Fruit fly (Drosophila melanogaster) whole organism, embryonic: ENCODE measurements around the gene CG33946.

ENCODE experiments used
- Adf1 ChIP-seq: fragments of 200-800 bp; sonication (Bioruptor generic); IDR thresholded peaks from 2 replicates; pipeline ENCODE4 v1.3.6; 2022; ENCODE audit warnings: missing biosample characterization, missing genetic modification characterization
- CG10543 ChIP-seq: fragments of 200-800 bp; sonication (Bioruptor generic); optimal IDR thresholded peaks from 3 replicates; lab custom pipeline; 2017; ENCODE audit warnings: missing biosample characterization, mild to moderate bottlenecking, missing genetic modification characterization, moderate library complexity
- CG10654 ChIP-seq: fragments of 200-800 bp; sonication (Bioruptor generic); optimal IDR thresholded peaks from 2 replicates; lab custom pipeline; 2016; ENCODE audit warnings: missing biosample characterization, missing genetic modification characterization
- CG11085 ChIP-seq: fragments of 200-800 bp; sonication (Bioruptor generic); IDR thresholded peaks from 2 replicates; pipeline ENCODE4 v1.3.6; 2022; ENCODE audit warnings: missing biosample characterization, missing genetic modification characterization
- CG12104 ChIP-seq: fragments of 200-800 bp; sonication (Bioruptor generic); optimal IDR thresholded peaks from 3 replicates; lab custom pipeline; 2016; ENCODE audit warnings: missing biosample characterization, missing genetic modification characterization
- CG15011 ChIP-seq: fragments of 200-800 bp; sonication (Bioruptor generic); optimal IDR thresholded peaks from 3 replicates; lab custom pipeline; 2018; ENCODE audit warnings: missing biosample characterization, mild to moderate bottlenecking, missing genetic modification characterization
- CG17328 ChIP-seq: fragments of 200-800 bp; sonication (Bioruptor generic); IDR thresholded peaks from 2 replicates; pipeline ENCODE4 v1.3.6; 2022; ENCODE audit warnings: missing biosample characterization, missing genetic modification characterization
- CG18011 ChIP-seq: fragments of 200-800 bp; sonication (Bioruptor generic); optimal IDR thresholded peaks from 2 replicates; lab custom pipeline; 2017; ENCODE audit warnings: missing biosample characterization, missing genetic modification characterization, mild to moderate bottlenecking, moderate library complexity, missing genotype
- CG18599 ChIP-seq: fragments of 200-800 bp; sonication (Bioruptor generic); optimal IDR thresholded peaks from 3 replicates; lab custom pipeline; 2017; ENCODE audit warnings: missing biosample characterization, missing genetic modification characterization, mild to moderate bottlenecking, moderate library complexity, missing genetic modification reagents
- CG2129 ChIP-seq: fragments of 200-800 bp; sonication (Bioruptor generic); IDR thresholded peaks from 2 replicates; pipeline ENCODE4 v1.3.6; 2022; ENCODE audit warnings: missing biosample characterization, missing genetic modification characterization; ENCODE audit not compliant: partially characterized antibody
- CG31441 ChIP-seq: fragments of 200-800 bp; sonication (Bioruptor generic); IDR thresholded peaks from 2 replicates; pipeline ENCODE4 v1.3.6; 2022; ENCODE audit warnings: missing biosample characterization, missing genetic modification characterization
- CG4617 ChIP-seq: fragments of 200-800 bp; sonication (Bioruptor generic); optimal IDR thresholded peaks from 3 replicates; lab custom pipeline; 2016; ENCODE audit warnings: missing biosample characterization, missing genetic modification characterization, borderline replicate concordance
- CG4854 ChIP-seq: fragments of 200-800 bp; sonication (Bioruptor generic); optimal IDR thresholded peaks from 2 replicates; lab custom pipeline; 2016; ENCODE audit warnings: missing biosample characterization, missing genetic modification characterization, inconsistent platforms
- CG7839 ChIP-seq: fragments of 200-800 bp; sonication (Bioruptor generic); optimal IDR thresholded peaks from 3 replicates; lab custom pipeline; 2018; ENCODE audit warnings: missing biosample characterization, mild to moderate bottlenecking, missing genetic modification characterization, moderate library complexity
- CG9876 ChIP-seq: fragments of 200-800 bp; sonication (Bioruptor generic); optimal IDR thresholded peaks from 2 replicates; lab custom pipeline; 2016; ENCODE audit warnings: missing biosample characterization, missing genetic modification characterization
- Dek ChIP-seq: fragments of 200-800 bp; sonication (Bioruptor generic); optimal IDR thresholded peaks from 3 replicates; lab custom pipeline; 2019; ENCODE audit warnings: missing biosample characterization, mild to moderate bottlenecking, missing genetic modification characterization, moderate library complexity
- Dip3 ChIP-seq: fragments of 200-800 bp; sonication (Bioruptor generic); optimal IDR thresholded peaks from 3 replicates; lab custom pipeline; 2016; ENCODE audit warnings: missing biosample characterization, missing genetic modification characterization
- Doc2 ChIP-seq: fragments of 200-800 bp; sonication (Bioruptor generic); IDR thresholded peaks from 2 replicates; pipeline ENCODE4 v1.3.6; 2022; ENCODE audit warnings: missing biosample characterization, missing genetic modification characterization
- Ets65A ChIP-seq: fragments of 200-800 bp; sonication (Bioruptor generic); peaks from one replicate; lab custom pipeline; 2016; ENCODE audit warnings: missing biosample characterization, missing genetic modification characterization
- Gug ChIP-seq: fragments of 200-800 bp; sonication (Bioruptor generic); IDR thresholded peaks from 4 replicates; pipeline ENCODE4 v1.3.6; 2022; ENCODE audit warnings: missing biosample characterization, missing genetic modification characterization
- HLH54F ChIP-seq: fragments of 200-800 bp; sonication (Bioruptor generic); optimal IDR thresholded peaks from 3 replicates; lab custom pipeline; 2016; ENCODE audit warnings: missing biosample characterization, missing genetic modification characterization
- Hey ChIP-seq: fragments of 200-800 bp; sonication (Bioruptor generic); optimal IDR thresholded peaks from 3 replicates; lab custom pipeline; 2018; ENCODE audit warnings: missing biosample characterization, mild to moderate bottlenecking, missing genetic modification characterization
- HmgD ChIP-seq: fragments of 200-800 bp; sonication (Bioruptor generic); optimal IDR thresholded peaks from 3 replicates; lab custom pipeline; 2016; ENCODE audit warnings: missing biosample characterization, missing genetic modification characterization
- Hmx ChIP-seq: fragments of 200-800 bp; sonication (Bioruptor generic); optimal IDR thresholded peaks from 2 replicates; lab custom pipeline; 2016; ENCODE audit warnings: missing biosample characterization, missing genetic modification characterization
- Jarid2 ChIP-seq: fragments of 200-800 bp; sonication (Bioruptor generic); optimal IDR thresholded peaks from 3 replicates; lab custom pipeline; 2017; ENCODE audit warnings: mild to moderate bottlenecking, missing biosample characterization, missing genetic modification reagents, missing genetic modification characterization
- Lim3 ChIP-seq: fragments of 200-800 bp; sonication (Bioruptor generic); IDR thresholded peaks from 2 replicates; pipeline ENCODE4 v1.3.6; 2022; ENCODE audit warnings: missing biosample characterization, missing genetic modification characterization
- Mad ChIP-seq: fragments of 200-800 bp; sonication (Bioruptor generic); optimal IDR thresholded peaks from 2 replicates; lab custom pipeline; 2016; ENCODE audit warnings: missing biosample characterization, missing genetic modification characterization
- NfI ChIP-seq: fragments of 200-800 bp; sonication (Bioruptor generic); optimal IDR thresholded peaks from 3 replicates; lab custom pipeline; 2018; ENCODE audit warnings: missing biosample characterization, mild to moderate bottlenecking, missing genetic modification characterization, moderate library complexity
- Side ChIP-seq: fragments of 200-800 bp; sonication (Bioruptor generic); optimal IDR thresholded peaks from 2 replicates; lab custom pipeline; 2016; ENCODE audit warnings: missing biosample characterization, missing genetic modification characterization
- Sry-δ ChIP-seq: fragments of 200-800 bp; sonication (Bioruptor generic); optimal IDR thresholded peaks from 2 replicates; lab custom pipeline; 2016; ENCODE audit warnings: missing biosample characterization, missing genetic modification characterization
- bbx ChIP-seq: fragments of 200-800 bp; sonication (Bioruptor generic); IDR thresholded peaks from 2 replicates; pipeline ENCODE4 v1.3.6; 2022; ENCODE audit warnings: missing biosample characterization, missing genetic modification characterization; ENCODE audit not compliant: partially characterized antibody
- bcd ChIP-seq: fragments of 200-800 bp; sonication (Bioruptor generic); optimal IDR thresholded peaks from 2 replicates; lab custom pipeline; 2017; ENCODE audit warnings: missing biosample characterization, mild to moderate bottlenecking, missing genetic modification characterization
- cg ChIP-seq: fragments of 200-800 bp; sonication (Bioruptor generic); optimal IDR thresholded peaks from 3 replicates; lab custom pipeline; 2019; ENCODE audit warnings: missing biosample characterization, mild to moderate bottlenecking, missing genetic modification characterization, moderate library complexity
- chinmo ChIP-seq: fragments of 200-800 bp; sonication (Bioruptor generic); IDR thresholded peaks from 4 replicates; pipeline ENCODE4 v1.3.6; 2022; ENCODE audit warnings: missing biosample characterization, missing genetic modification characterization; ENCODE audit not compliant: partially characterized antibody
- crc ChIP-seq: fragments of 200-800 bp; sonication (Bioruptor generic); optimal IDR thresholded peaks from 2 replicates; lab custom pipeline; 2016; ENCODE audit warnings: missing biosample characterization, missing genetic modification characterization
- dm ChIP-seq: fragments of 200-800 bp; sonication (Bioruptor generic); optimal IDR thresholded peaks from 3 replicates; lab custom pipeline; 2016; ENCODE audit warnings: missing biosample characterization, missing genetic modification characterization
- dpn ChIP-seq, 2 experiments: fragments of 200-800 bp; sonication (Bioruptor generic); optimal IDR thresholded peaks; 3 replicates each; lab custom pipeline; 2016; ENCODE audit warnings: missing biosample characterization in 2 of 2, missing genetic modification characterization in 2 of 2
- emc ChIP-seq: fragments of 200-800 bp; sonication (Bioruptor generic); optimal IDR thresholded peaks from 2 replicates; lab custom pipeline; 2016; ENCODE audit warnings: missing biosample characterization, missing genetic modification characterization
- eyg ChIP-seq: fragments of 200-800 bp; sonication (Bioruptor generic); optimal IDR thresholded peaks from 3 replicates; lab custom pipeline; 2016; ENCODE audit warnings: missing biosample characterization, missing genetic modification characterization
- gcm2 ChIP-seq: fragments of 200-800 bp; sonication (Bioruptor generic); optimal IDR thresholded peaks from 2 replicates; lab custom pipeline; 2016; ENCODE audit warnings: missing biosample characterization, missing genetic modification characterization
- gro ChIP-seq: fragments of 200-800 bp; sonication (Bioruptor generic); optimal IDR thresholded peaks from 2 replicates; lab custom pipeline; 2016; ENCODE audit warnings: missing biosample characterization, missing genetic modification characterization
- knrl ChIP-seq: fragments of 200-800 bp; sonication (Bioruptor generic); IDR thresholded peaks from 3 replicates; pipeline ENCODE4 v1.3.6; 2022; ENCODE audit warnings: missing biosample characterization, missing genetic modification characterization; ENCODE audit not compliant: partially characterized antibody
- nmo ChIP-seq: fragments of 200-800 bp; sonication (Bioruptor generic); optimal IDR thresholded peaks from 2 replicates; lab custom pipeline; 2018; ENCODE audit warnings: missing biosample characterization, mild to moderate bottlenecking, missing genetic modification characterization, moderate library complexity
- pita ChIP-seq: fragments of 200-800 bp; sonication (Bioruptor generic); optimal IDR thresholded peaks from 2 replicates; lab custom pipeline; 2017; ENCODE audit warnings: missing biosample characterization, mild to moderate bottlenecking, missing genetic modification characterization
- stwl ChIP-seq: fragments of 200-800 bp; sonication (Bioruptor generic); optimal IDR thresholded peaks from 3 replicates; lab custom pipeline; 2018; ENCODE audit warnings: missing biosample characterization, mild to moderate bottlenecking, missing genetic modification characterization, moderate library complexity
- toy ChIP-seq: fragments of 200-800 bp; sonication (Bioruptor generic); IDR thresholded peaks from 2 replicates; pipeline ENCODE4 v1.3.6; 2022; ENCODE audit warnings: missing biosample characterization, missing genetic modification characterization
- zen ChIP-seq: fragments of 200-800 bp; sonication (Bioruptor generic); optimal IDR thresholded peaks from 3 replicates; lab custom pipeline; 2018; ENCODE audit warnings: missing biosample characterization, mild to moderate bottlenecking, missing genetic modification characterization, moderate library complexity
- zfh2 ChIP-seq: fragments of 200-800 bp; sonication (Bioruptor generic); optimal IDR thresholded peaks from 2 replicates; lab custom pipeline; 2016; ENCODE audit warnings: missing biosample characterization, missing genetic modification characterization

CG33946 gene

DNA sequence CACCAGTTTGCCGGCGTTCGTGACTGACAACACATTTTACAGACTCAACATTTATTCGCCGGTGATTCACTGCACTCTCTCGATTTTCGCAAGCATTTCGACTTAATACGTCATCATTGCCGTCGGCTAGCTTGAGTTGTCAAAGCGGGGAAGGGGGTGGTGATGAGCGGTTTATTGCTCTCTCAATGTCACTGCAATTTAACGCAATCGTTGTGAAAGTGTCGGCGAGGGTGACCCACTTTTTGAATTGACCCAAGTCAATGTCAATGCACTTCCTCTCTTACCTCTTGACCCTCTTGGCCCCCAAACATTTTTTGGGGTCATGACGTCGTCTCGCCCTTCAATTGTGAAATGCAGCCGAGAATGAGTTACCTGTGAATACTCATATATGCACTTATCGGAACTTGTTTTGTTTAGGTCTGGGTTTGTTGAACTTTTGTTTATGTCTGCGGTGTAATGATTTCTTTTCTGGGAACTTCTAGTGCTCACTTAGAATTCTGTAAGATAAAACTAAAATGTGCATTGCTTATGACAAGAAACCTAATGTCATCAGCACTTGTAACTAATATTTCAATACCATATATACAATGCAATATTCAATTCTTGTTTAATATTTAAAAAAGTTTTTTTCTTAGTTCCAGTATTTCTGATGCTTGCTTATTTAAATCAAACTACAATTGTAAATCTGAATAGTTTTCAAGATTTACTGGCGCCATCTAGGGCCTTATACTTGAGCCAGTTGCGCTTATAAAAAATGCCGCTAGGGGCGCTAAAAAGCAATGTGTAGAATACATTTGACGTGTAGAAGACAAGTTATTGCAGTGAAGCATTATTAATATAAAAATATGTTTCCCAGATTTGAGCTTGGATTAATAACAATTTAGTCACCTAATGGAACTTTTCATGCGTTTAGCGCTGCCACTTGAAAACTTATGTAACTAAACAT, 43.8 kb downstream of the CG33946 start (continued):
- TF ChIP-seq Adf1 (no peak), CG9876 (GFP tag; lab: Kevin White, UChicago) (peak; percentile 55), knrl (GFP tag; lab: Robert Waterston, UW) (peak; percentile 54; the same call in 1 of the 3 replicates), CG12104 (GFP tag; lab: Kevin White, UChicago) (no peak), CG18011 (GFP tag; lab: Kevin White, UChicago) (no peak), emc (no peak), CG17328 (GFP tag; lab: Robert Waterston, UW) (no peak), zen (tag; lab: Kevin White, UChicago) (peak; percentile 24), HmgD (GFP tag; lab: Kevin White, UChicago) (peak; percentile 8), Doc2 (GFP tag; lab: Robert Waterston, UW) (no peak), Dip3 (GFP tag; lab: Kevin White, UChicago) (peak; percentile 39), zfh2 (GFP tag; lab: Kevin White, UChicago) (peak; percentile 20), gcm2 (GFP tag; lab: Kevin White, UChicago) (no peak), CG4854 (GFP tag; lab: Kevin White, UChicago) (peak; percentile 56), Gug (GFP tag; lab: Robert Waterston, UW) (0 out of 4 replicates have a peak, but pooled peaks have one; percentile 21), NfI (GFP tag; lab: Kevin White, UChicago) (peak; percentile 58), HLH54F (GFP tag; lab: Kevin White, UChicago) (peak; percentile 27), dm (no peak), crc (GFP tag; lab: Kevin White, UChicago) (no peak), stwl (tag; lab: Kevin White, UChicago) (peak; percentile 45), eyg (GFP tag; lab: Kevin White, UChicago) (no peak), dpn (GFP tag; optimal IDR thresholded peaks at IDR 0.05; lab: Kevin White, UChicago) (peak; percentile 51 to 64), Side (GFP tag; lab: Kevin White, UChicago) (peak; percentile 8), Sry-δ (GFP tag; lab: Kevin White, UChicago) (peak; percentile 7), Hmx (GFP tag; lab: Kevin White, UChicago) (no peak), Jarid2 (peak; percentile 31), cg (GFP tag; lab: Kevin White, UChicago) (no peak), Mad (peak; percentile 50), Ets65A (GFP tag; lab: Kevin White, UChicago) (peak; percentile 97), bcd (peak; percentile 42), Dek (tag; lab: Kevin White, UChicago) (peak; percentile 54), gro (no peak), CG11085 (peak; percentile 55; the same call in 1 of the 2 replicates), CG15011 (GFP tag; lab: Kevin White, UChicago) (no peak), Hey (tag; lab: Kevin White, UChicago) (no peak), CG10654 (GFP tag; lab: Kevin White, UChicago) (no peak), Lim3 (no peak), toy (no peak), CG10543 (no peak), bbx (GFP tag; lab: Robert Waterston, UW) (no peak), CG31441 (GFP tag; lab: Robert Waterston, UW) (0 out of 2 replicates have a peak, but pooled peaks have one; percentile 15), CG18599 (GFP tag; lab: Kevin White, UChicago) (no peak), nmo (GFP tag; lab: Kevin White, UChicago) (peak; percentile 38), CG7839 (tag; lab: Kevin White, UChicago) (peak; percentile 62), CG2129 (no peak), chinmo (GFP tag; lab: Robert Waterston, UW) (no peak), pita (peak; percentile 21), CG4617 (peak; percentile 9)
